Fruit fly (Drosophila melanogaster): ENCODE data around the gene Cpr72Eb.

The Cpr72Eb gene

DNA sequence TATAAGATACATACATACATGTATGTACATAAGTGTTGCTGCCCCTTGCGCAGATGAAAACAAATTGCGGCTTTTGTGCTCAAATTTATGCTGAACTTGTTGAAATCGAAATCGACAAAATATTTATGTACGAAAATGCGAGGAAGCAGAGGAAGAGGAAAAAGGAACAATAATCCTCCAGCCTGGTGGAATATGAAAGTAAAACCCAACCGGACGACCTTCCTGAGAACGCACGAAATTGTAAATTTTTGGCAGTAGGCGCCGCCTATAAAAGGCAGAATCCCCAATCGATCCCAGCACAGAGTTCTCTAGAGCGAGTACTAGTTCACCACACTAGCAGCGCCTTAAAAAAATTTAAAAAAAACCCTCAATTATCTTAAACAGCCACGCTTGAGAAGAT lies at the start of gene Cpr72Eb:
Gene Cpr72Eb (plus strand): TSS at position 301 of the 400 bp plus-strand sequence.
- TF ChIP-seq Sin3A (optimal IDR thresholded peaks at IDR 0.05) (no peak), psq (optimal IDR thresholded peaks at IDR 0.05) (no peak), Myc (optimal IDR thresholded peaks at IDR 0.05) (no peak), insv (optimal IDR thresholded peaks at IDR 0.05) (no peak), h (optimal IDR thresholded peaks at IDR 0.05) (no peak), ttk (optimal IDR thresholded peaks at IDR 0.05) (no peak)

DNA sequence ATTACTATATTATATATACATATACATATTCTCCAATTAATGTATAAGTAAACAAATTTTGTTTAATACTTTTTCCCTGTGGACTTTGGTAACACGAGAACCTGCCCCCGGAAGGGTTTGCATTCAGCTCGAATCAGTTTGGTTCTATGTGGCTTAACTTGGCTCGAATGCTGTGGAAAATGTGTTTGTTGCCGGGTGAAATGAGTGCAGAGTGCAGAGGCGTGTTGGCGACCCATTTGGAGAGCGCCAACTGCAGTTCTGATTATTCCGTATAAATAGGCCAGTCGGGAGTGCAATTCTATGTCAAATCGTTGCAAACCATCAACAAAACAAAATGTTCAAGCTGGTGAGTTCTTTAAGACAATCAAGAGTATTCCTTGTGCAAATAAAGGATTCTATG lies 47.0 kb upstream of the Cpr72Eb start, which contains the start of gene Nplp3:
Gene Nplp3 (plus strand): TSS at position 301 of the 400 bp plus-strand sequence.
- TF ChIP-seq psq (optimal IDR thresholded peaks at IDR 0.05) (no peak), insv (optimal IDR thresholded peaks at IDR 0.05) (no peak), Sin3A (optimal IDR thresholded peaks at IDR 0.05) (no peak), ttk (optimal IDR thresholded peaks at IDR 0.05) (no peak), h (optimal IDR thresholded peaks at IDR 0.05) (no peak), Myc (optimal IDR thresholded peaks at IDR 0.05) (no peak)

DNA sequence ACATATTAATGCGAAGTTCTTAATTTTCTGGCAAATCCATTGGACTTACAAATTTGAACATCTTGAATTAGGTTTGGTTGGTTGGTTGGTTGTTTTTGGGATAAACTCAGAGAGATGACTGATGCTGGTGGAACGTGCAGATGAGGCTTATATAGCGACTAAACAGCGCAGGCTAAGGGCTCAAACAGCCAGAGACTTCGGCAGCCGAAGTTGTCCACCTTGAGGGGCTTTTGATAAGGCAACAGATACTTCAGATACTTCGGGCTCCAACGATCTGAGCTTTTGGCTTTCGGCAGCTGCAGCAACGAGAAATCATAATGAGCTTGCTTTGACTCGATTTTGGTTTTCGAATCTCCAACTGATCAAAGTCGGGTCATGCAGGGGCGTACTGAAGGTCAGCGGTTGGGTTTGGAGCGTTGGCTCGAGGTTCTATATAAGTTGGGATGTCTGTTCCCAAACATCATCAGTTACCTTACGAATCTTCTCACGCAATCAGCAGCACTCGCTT lies 45.2 kb upstream of the Cpr72Eb start, which contains the start of the genes CG13041 and CG13060:
Gene CG13041 (minus strand): TSS at position 128 of the 508 bp plus-strand sequence.
Gene CG13060 (plus strand): TSS at position 458 of the 508 bp plus-strand sequence.
- TF ChIP-seq psq (optimal IDR thresholded peaks at IDR 0.05) (no peak), Myc (optimal IDR thresholded peaks at IDR 0.05) (no peak), h (optimal IDR thresholded peaks at IDR 0.05) (no peak), Sin3A (optimal IDR thresholded peaks at IDR 0.05) (no peak), insv (optimal IDR thresholded peaks at IDR 0.05) (no peak), ttk (optimal IDR thresholded peaks at IDR 0.05) (no peak)

DNA sequence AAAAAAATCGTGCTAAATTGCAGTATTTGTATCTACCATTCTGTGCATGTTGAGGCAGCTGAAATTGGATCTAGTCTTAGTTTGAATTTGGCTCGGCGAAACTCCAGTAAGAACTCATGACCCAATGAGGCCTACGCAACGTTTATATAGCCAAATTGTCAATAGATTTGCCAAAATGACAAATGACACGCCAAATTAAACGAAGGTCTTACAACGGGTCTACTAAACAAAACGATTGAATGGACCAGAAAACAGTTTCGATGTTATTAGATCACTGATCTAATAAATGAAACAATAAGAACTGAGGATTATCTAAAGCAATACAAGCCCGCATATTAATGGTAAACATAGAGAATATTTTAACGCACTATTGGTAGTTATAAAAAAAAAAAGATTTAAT lies 43.5 kb upstream of the Cpr72Eb start, which contains the start of gene CG42718:
Gene CG42718 (minus strand): TSS at position 101 of the 400 bp plus-strand sequence.
- TF ChIP-seq ttk (optimal IDR thresholded peaks at IDR 0.05) (no peak), insv (optimal IDR thresholded peaks at IDR 0.05) (no peak), h (optimal IDR thresholded peaks at IDR 0.05) (no peak), Myc (optimal IDR thresholded peaks at IDR 0.05) (no peak), Sin3A (optimal IDR thresholded peaks at IDR 0.05) (no peak), psq (optimal IDR thresholded peaks at IDR 0.05) (no peak)

DNA sequence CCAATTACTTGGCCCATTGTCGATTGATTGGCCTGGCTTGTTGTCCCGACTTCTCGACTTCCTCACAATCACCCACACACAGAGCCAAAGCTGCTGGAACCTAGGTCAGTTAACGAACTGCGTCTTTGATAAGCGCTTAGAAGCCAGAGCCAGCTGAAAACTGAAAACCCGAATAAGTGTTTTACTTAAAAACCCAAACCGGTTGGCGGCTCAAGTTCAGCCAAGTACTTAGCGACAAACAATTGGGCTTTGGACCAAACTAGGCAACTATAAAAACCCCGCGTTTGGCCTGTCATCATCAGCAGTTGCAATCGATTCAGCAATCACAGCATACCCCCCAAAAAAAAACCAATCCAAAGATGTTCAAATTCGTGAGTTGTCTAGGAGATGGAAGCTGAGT lies 41.3 kb upstream of the Cpr72Eb start, which contains the start of gene CG13059:
Gene CG13059 (plus strand): TSS at position 301 of the 400 bp plus-strand sequence.
- no peak for TF ChIP-seq Myc (optimal IDR thresholded peaks at IDR 0.05)
- TF ChIP-seq h (optimal IDR thresholded peaks at IDR 0.05), result no peak
- TF ChIP-seq Sin3A (optimal IDR thresholded peaks at IDR 0.05), result no peak
- no peak for TF ChIP-seq insv (optimal IDR thresholded peaks at IDR 0.05)
- TF ChIP-seq ttk (optimal IDR thresholded peaks at IDR 0.05), result no peak
- TF ChIP-seq psq (optimal IDR thresholded peaks at IDR 0.05), result no peak

DNA sequence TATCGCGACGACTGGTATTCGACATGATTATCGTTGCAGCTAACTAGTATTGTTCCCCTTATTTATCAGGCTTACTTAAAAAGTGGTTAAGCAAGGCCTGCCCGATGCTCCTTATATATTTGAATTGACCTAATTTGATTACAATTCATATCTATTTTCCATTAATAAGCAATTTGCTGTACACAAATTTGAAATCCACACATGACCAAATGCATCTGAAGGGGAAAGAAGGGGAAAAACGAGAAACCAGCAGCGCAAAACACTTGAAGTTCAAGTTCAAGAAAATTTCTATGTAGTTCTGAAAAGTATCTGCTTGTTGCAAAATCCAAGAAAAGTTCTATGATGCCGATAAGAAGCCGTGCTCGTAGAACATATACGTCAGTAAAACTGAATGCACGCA lies 38.0 kb upstream of the Cpr72Eb start, which contains the start of the genes CG13040 and CG13039:
Gene CG13040 (minus strand): TSS at position 101 of the 400 bp plus-strand sequence.
Gene CG13039 (minus strand): TSS at position 106 of the 400 bp plus-strand sequence.
- TF ChIP-seq ttk (optimal IDR thresholded peaks at IDR 0.05) (no peak), insv (optimal IDR thresholded peaks at IDR 0.05) (no peak), Sin3A (optimal IDR thresholded peaks at IDR 0.05) (no peak), Myc (optimal IDR thresholded peaks at IDR 0.05) (no peak), h (optimal IDR thresholded peaks at IDR 0.05) (no peak), psq (optimal IDR thresholded peaks at IDR 0.05) (no peak)

DNA sequence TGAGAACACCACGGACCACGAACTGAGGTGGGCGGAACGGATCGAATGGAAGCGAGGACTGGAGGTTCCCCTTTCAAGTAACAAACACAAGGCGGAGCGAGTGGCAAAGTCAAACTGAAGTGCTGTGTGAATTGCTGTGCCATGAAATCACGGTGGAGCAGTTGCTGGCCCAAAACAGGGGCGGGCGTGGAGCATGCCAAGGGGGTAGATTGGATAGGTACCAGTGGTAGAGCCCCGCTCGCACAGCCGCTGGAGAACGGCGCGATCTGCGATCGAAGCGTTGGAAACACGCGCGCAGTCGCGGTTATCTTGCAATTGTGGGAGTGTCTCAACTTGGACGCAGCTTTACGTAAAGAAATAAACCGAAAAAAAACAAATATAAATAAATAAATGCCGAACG lies 36.9 kb upstream of the Cpr72Eb start, which contains the start of gene CG13038:
Gene CG13038 (minus strand): TSS at position 118 of the 400 bp plus-strand sequence.
- TF ChIP-seq ttk (optimal IDR thresholded peaks at IDR 0.05) (no peak), h (optimal IDR thresholded peaks at IDR 0.05) (no peak), Myc (optimal IDR thresholded peaks at IDR 0.05) (no peak), Sin3A (optimal IDR thresholded peaks at IDR 0.05) (no peak), psq (optimal IDR thresholded peaks at IDR 0.05) (no peak), insv (optimal IDR thresholded peaks at IDR 0.05) (no peak)

dm6 chr3L:16328207-16328891 lies 36.4 kb upstream of the Cpr72Eb start, which contains the start of gene CG13058:
Gene CG13058 (plus strand): TSS chr3L:16328841.
- TF ChIP-seq psq (optimal IDR thresholded peaks at IDR 0.05) (no peak), h (optimal IDR thresholded peaks at IDR 0.05) (no peak), Myc (optimal IDR thresholded peaks at IDR 0.05) (no peak), insv (optimal IDR thresholded peaks at IDR 0.05) (no peak), Sin3A (optimal IDR thresholded peaks at IDR 0.05) (no peak), ttk (optimal IDR thresholded peaks at IDR 0.05) (no peak)

dm6 chr3L:16329495-16329894 lies 35.2 kb upstream of the Cpr72Eb start, which contains the start of gene CG33061:
Gene CG33061 (plus strand): TSS chr3L:16329795.
- no peak for TF ChIP-seq psq (optimal IDR thresholded peaks at IDR 0.05)

dm6 chr3L:16330740-16331139 lies 34.0 kb upstream of the Cpr72Eb start, which contains the start of gene CG33060:
Gene CG33060 (plus strand): TSS chr3L:16331040.
- no peak for TF ChIP-seq insv (optimal IDR thresholded peaks at IDR 0.05)
- TF ChIP-seq Sin3A (optimal IDR thresholded peaks at IDR 0.05), result no peak
- TF ChIP-seq h (optimal IDR thresholded peaks at IDR 0.05), result no peak
- no peak for TF ChIP-seq ttk (optimal IDR thresholded peaks at IDR 0.05)
- TF ChIP-seq psq (optimal IDR thresholded peaks at IDR 0.05), result no peak
- no peak for TF ChIP-seq Myc (optimal IDR thresholded peaks at IDR 0.05)

dm6 chr3L:16331633-16332032 lies 33.1 kb upstream of the Cpr72Eb start, which contains the start of gene retinin:
Gene retinin (plus strand): TSS chr3L:16331933.
- TF ChIP-seq Myc (optimal IDR thresholded peaks at IDR 0.05) (no peak), ttk (optimal IDR thresholded peaks at IDR 0.05) (no peak), psq (optimal IDR thresholded peaks at IDR 0.05) (no peak), insv (optimal IDR thresholded peaks at IDR 0.05) (no peak), Sin3A (optimal IDR thresholded peaks at IDR 0.05) (no peak), h (optimal IDR thresholded peaks at IDR 0.05) (no peak)

dm6 chr3L:16333013-16333412 lies 31.7 kb upstream of the Cpr72Eb start, which contains the start of gene CG13056:
Gene CG13056 (plus strand): TSS chr3L:16333313.
- TF ChIP-seq Sin3A (optimal IDR thresholded peaks at IDR 0.05), result no peak
- TF ChIP-seq ttk (optimal IDR thresholded peaks at IDR 0.05), result no peak
- no peak for TF ChIP-seq psq (optimal IDR thresholded peaks at IDR 0.05)
- no peak for TF ChIP-seq Myc (optimal IDR thresholded peaks at IDR 0.05)
- TF ChIP-seq insv (optimal IDR thresholded peaks at IDR 0.05), result no peak
- no peak for TF ChIP-seq h (optimal IDR thresholded peaks at IDR 0.05)

Measured in Kc167 (cell line).